Fruit fly (Drosophila melanogaster): ENCODE data around the gene Cbs.

Gene Cbs

dm6 chrX:21027929-21028575 is 16.9 kb upstream of the Cbs start, which contains the start of gene CG1532 (continued):
- TF ChIP-seq Sox100B (GFP tag; optimal IDR thresholded peaks at IDR 0.05) (no peak), vvl (GFP tag; IDR thresholded peaks at IDR 0.05) (0 out of 2 replicates have a peak, but pooled peaks have one; percentile 30), dan (GFP tag; IDR thresholded peaks at IDR 0.05) (no peak), Mrtf (GFP tag; IDR thresholded peaks at IDR 0.05) (no peak), Med (GFP tag) (peak; percentile 83), ro (GFP tag; IDR thresholded peaks at IDR 0.05) (no peak), ac (GFP tag; optimal IDR thresholded peaks at IDR 0.05) (no peak), Sox102F (GFP tag; optimal IDR thresholded peaks at IDR 0.05) (no peak), CG6854 (GFP tag; optimal IDR thresholded peaks at IDR 0.05) (no peak), CG11696 (GFP tag; IDR thresholded peaks at IDR 0.05) (no peak), CG11723 (GFP tag; optimal IDR thresholded peaks at IDR 0.05) (no peak), gfzf (GFP tag; optimal IDR thresholded peaks at IDR 0.05) (peak; percentile 65), Fer2 (tag; optimal IDR thresholded peaks at IDR 0.05) (no peak), CG30431 (GFP tag; optimal IDR thresholded peaks at IDR 0.05) (no peak), CG8359 (GFP tag; optimal IDR thresholded peaks at IDR 0.05; ENCODE audit: borderline replicate concordance) (no peak), sr (GFP tag; IDR thresholded peaks at IDR 0.05) (no peak), Gug (GFP tag; IDR thresholded peaks at IDR 0.05) (no peak), Blimp-1 (GFP tag; optimal IDR thresholded peaks at IDR 0.05) (no peak), CG10321 (GFP tag; IDR thresholded peaks at IDR 0.05) (no peak), CG17829 (tag; optimal IDR thresholded peaks at IDR 0.05) (no peak), slou (GFP tag; optimal IDR thresholded peaks at IDR 0.05) (no peak), CG11456 (GFP tag; IDR thresholded peaks at IDR 0.05) (0 out of 3 replicates have a peak, but pooled peaks have one; percentile 8), CG17328 (GFP tag; IDR thresholded peaks at IDR 0.05) (no peak), Lhr (GFP tag; optimal IDR thresholded peaks at IDR 0.05) (peak; percentile 15), tx (GFP tag; optimal IDR thresholded peaks at IDR 0.05) (no peak), lola (GFP tag; optimal IDR thresholded peaks at IDR 0.05) (no peak), HmgZ (tag; optimal IDR thresholded peaks at IDR 0.05) (peak; percentile 51), Chrac-16 (GFP tag; optimal IDR thresholded peaks at IDR 0.05) (no peak), cwo (GFP tag; optimal IDR thresholded peaks at IDR 0.05) (peak; percentile 75), toy (GFP tag; IDR thresholded peaks at IDR 0.05) (no peak), schlank (tag; optimal IDR thresholded peaks at IDR 0.05) (no peak), inv (GFP tag; IDR thresholded peaks at IDR 0.05; ENCODE audit: partially characterized antibody) (peak; percentile 49; the same call in 1 of the 2 replicates), Bgb (GFP tag; IDR thresholded peaks at IDR 0.05; ENCODE audit: partially characterized antibody) (peak; percentile 43; the same call in 1 of the 2 replicates), Hr78 (GFP tag; optimal IDR thresholded peaks at IDR 0.05) (no peak), CG18619 (GFP tag; optimal IDR thresholded peaks at IDR 0.05) (no peak), mam (GFP tag; optimal IDR thresholded peaks at IDR 0.05) (no peak), HLHmδ (GFP tag; optimal IDR thresholded peaks at IDR 0.05) (no peak), Hey (tag; optimal IDR thresholded peaks at IDR 0.05) (no peak), Fer1 (GFP tag; optimal IDR thresholded peaks at IDR 0.05) (peak; percentile 24), jumu (GFP tag; optimal IDR thresholded peaks at IDR 0.05) (peak; percentile 4), Nf-YA (GFP tag; IDR thresholded peaks at IDR 0.05) (no peak), exex (tag; optimal IDR thresholded peaks at IDR 0.05) (peak; percentile 69), croc (GFP tag; conservative IDR thresholded peaks at IDR 0.05) (no peak), CG4730 (GFP tag; IDR thresholded peaks at IDR 0.05) (no peak), abd-A (tag; optimal IDR thresholded peaks at IDR 0.05) (no peak), hkb (optimal IDR thresholded peaks at IDR 0.05) (no peak), hkb (GFP tag; IDR thresholded peaks at IDR 0.05) (0 out of 2 replicates have a peak, but pooled peaks have one; percentile 13), gcm2 (GFP tag; optimal IDR thresholded peaks at IDR 0.05) (no peak), ttk (GFP tag; IDR thresholded peaks at IDR 0.05) (no peak), CrebB (tag; optimal IDR thresholded peaks at IDR 0.05) (no peak)

All from whole organism, embryonic.